Worm (Caenorhabditis elegans) whole organism, L1 larva: Measurements from ENCODE around the gene C06C3.4.
A peak's percentile ranks its signal among the peaks of the same experiment; 100 is the strongest.

Source experiments
- C04F5.9 ChIP-seq: sonication (generic microtip); optimal IDR thresholded peaks from 2 replicates; lab custom pipeline; 2016; ENCODE audit warnings: missing genetic modification characterization, missing compliant biosample characterization
- C34B4.2 ChIP-seq: sonication (generic microtip); optimal IDR thresholded peaks from 2 replicates; lab custom pipeline; 2017; ENCODE audit warnings: mild to moderate bottlenecking, missing genetic modification characterization, missing compliant biosample characterization
- F16B12.6 ChIP-seq: fragments of 150-350 bp; optimal IDR thresholded peaks from 2 replicates; lab custom pipeline; 2014; ENCODE audit warnings: missing biosample characterization, missing genetic modification characterization
- aha-1 ChIP-seq: fragments of 150-350 bp; optimal IDR thresholded peaks from 2 replicates; lab custom pipeline; 2014; ENCODE audit warnings: missing biosample characterization, missing genetic modification characterization
- aly-2 ChIP-seq: fragments of 150-350 bp; optimal IDR thresholded peaks from 2 replicates; lab custom pipeline; 2014; ENCODE audit warnings: missing biosample characterization, missing genetic modification characterization
- ama-1 ChIP-seq: fragments of 150-350 bp; optimal IDR thresholded peaks from 2 replicates; lab custom pipeline; 2014
- blmp-1 ChIP-seq: fragments of 150-350 bp; optimal IDR thresholded peaks from 2 replicates; lab custom pipeline; 2014; ENCODE audit warnings: missing biosample characterization, missing genetic modification characterization
- ceh-63 ChIP-seq: fragments of 200-800 bp; sonication (Bioruptor generic); optimal IDR thresholded peaks from 2 replicates; lab custom pipeline; 2018; ENCODE audit warnings: mild to moderate bottlenecking, missing genetic modification characterization, missing compliant biosample characterization
- ceh-8 ChIP-seq: fragments of 200-800 bp; sonication (Bioruptor generic); optimal IDR thresholded peaks from 2 replicates; lab custom pipeline; 2018; ENCODE audit warnings: mild to moderate bottlenecking, missing genetic modification characterization, moderate library complexity, missing compliant biosample characterization
- ceh-82 ChIP-seq, 3 experiments: fragments of 150-350 bp in 1 of 3; sonication (generic microtip) in 2 of 3; optimal IDR thresholded peaks; 2 replicates each; lab custom pipeline; 2014 to 2017; ENCODE audit warnings: missing biosample characterization in 3 of 3, missing genetic modification characterization in 3 of 3
- dpl-1 ChIP-seq, 3 experiments: fragments of 150-350 bp in 2 of 3; sonication (generic microtip) in 1 of 3; optimal IDR thresholded peaks; 2 replicates each; lab custom pipeline; 2014 to 2017; ENCODE audit warnings: missing biosample characterization in 3 of 3, missing genetic modification characterization in 3 of 3, missing genetic modification reagents in 3 of 3
- efl-1 ChIP-seq, 4 experiments: fragments of 150-350 bp; optimal IDR thresholded peaks in 3 of 4; peaks in 1 of 4; 1 replicate in 1 of 4; 2 replicates in 3 of 4; lab custom pipeline; 2014; ENCODE audit warnings: missing biosample characterization in 2 of 4, missing genetic modification characterization in 2 of 4, missing genetic modification reagents in 2 of 4
- egl-13 ChIP-seq: sonication (generic microtip); optimal IDR thresholded peaks from 2 replicates; lab custom pipeline; 2016; ENCODE audit warnings: missing genotype, missing genetic modification reagents, missing genetic modification characterization, missing compliant biosample characterization
- elt-3 ChIP-seq, 6 experiments: fragments of 150-350 bp in 1 of 6; sonication (generic microtip); optimal IDR thresholded peaks; 2 replicates each; lab custom pipeline; 2017 to 2018; ENCODE audit warnings: missing biosample characterization in 6 of 6, missing genetic modification characterization in 6 of 6, inconsistent platforms in 1 of 6
- ets-5 ChIP-seq: fragments of 200-800 bp; sonication (Bioruptor generic); IDR thresholded peaks from 2 replicates; pipeline ENCODE4 v1.3.6; 2022; ENCODE audit warnings: missing genetic modification characterization, missing compliant biosample characterization
- grh-1 ChIP-seq: fragments of 200-800 bp; sonication (Bioruptor generic); IDR thresholded peaks from 2 replicates; pipeline ENCODE4 v1.3.6; 2022; ENCODE audit warnings: missing genetic modification reagents, missing genetic modification characterization, missing compliant biosample characterization
- hlh-17 ChIP-seq: fragments of 200-800 bp; sonication (Bioruptor generic); optimal IDR thresholded peaks from 2 replicates; lab custom pipeline; 2018; ENCODE audit warnings: missing genetic modification characterization, mild to moderate bottlenecking, missing compliant biosample characterization, moderate library complexity, borderline replicate concordance
- hlh-4 ChIP-seq: sonication (generic microtip); optimal IDR thresholded peaks from 2 replicates; lab custom pipeline; 2016; ENCODE audit warnings: mild to moderate bottlenecking, missing genetic modification characterization, missing compliant biosample characterization
- hpl-2 ChIP-seq: fragments of 150-350 bp; optimal IDR thresholded peaks from 2 replicates; lab custom pipeline; 2014; ENCODE audit warnings: missing biosample characterization, missing genetic modification reagents, missing genetic modification characterization
- isw-1 ChIP-seq: fragments of 200-800 bp; sonication (Bioruptor generic); IDR thresholded peaks from 2 replicates; pipeline ENCODE4 v1.3.6; 2022; ENCODE audit warnings: missing genetic modification characterization, missing compliant biosample characterization
- lin-13 ChIP-seq: fragments of 150-350 bp; optimal IDR thresholded peaks from 2 replicates; lab custom pipeline; 2014; ENCODE audit warnings: missing biosample characterization, missing genetic modification reagents, missing genetic modification characterization
- lin-14 ChIP-seq: fragments of 200-800 bp; sonication (Bioruptor generic); optimal IDR thresholded peaks from 2 replicates; lab custom pipeline; 2018; ENCODE audit warnings: mild to moderate bottlenecking, missing genetic modification characterization, moderate library complexity, missing compliant biosample characterization
- lin-35 ChIP-seq, 2 experiments: fragments of 150-350 bp; optimal IDR thresholded peaks; 2 replicates each; lab custom pipeline; 2014; ENCODE audit warnings: missing biosample characterization in 2 of 2, missing genetic modification characterization in 2 of 2, missing genetic modification reagents in 2 of 2
- lin-39 ChIP-seq: fragments of 150-350 bp; optimal IDR thresholded peaks from 2 replicates; lab custom pipeline; 2014; ENCODE audit warnings: missing biosample characterization, missing genetic modification reagents, missing genetic modification characterization
- lir-3 ChIP-seq: sonication (generic microtip); optimal IDR thresholded peaks from 2 replicates; lab custom pipeline; 2016; ENCODE audit warnings: mild to moderate bottlenecking, missing genetic modification characterization, moderate library complexity, missing compliant biosample characterization; ENCODE audit not compliant: poor library complexity
- lsy-2 ChIP-seq, 2 experiments: fragments of 150-350 bp; optimal IDR thresholded peaks; 2 replicates each; lab custom pipeline; 2014; ENCODE audit warnings: missing biosample characterization in 2 of 2, missing genetic modification characterization in 2 of 2
- mdl-1 ChIP-seq, 2 experiments: fragments of 150-350 bp; optimal IDR thresholded peaks; 2 replicates each; lab custom pipeline; 2014 to 2017; ENCODE audit warnings: missing biosample characterization in 2 of 2, missing genetic modification characterization in 2 of 2, inconsistent platforms in 1 of 2
- mep-1 ChIP-seq: fragments of 150-350 bp; optimal IDR thresholded peaks from 2 replicates; lab custom pipeline; 2014; ENCODE audit warnings: missing biosample characterization, missing genetic modification characterization
- nhr-11 ChIP-seq: fragments of 150-350 bp; optimal IDR thresholded peaks from 2 replicates; lab custom pipeline; 2014; ENCODE audit warnings: missing biosample characterization, missing genetic modification characterization
- nhr-19 ChIP-seq: fragments of 200-800 bp; sonication (Bioruptor generic); conservative IDR thresholded peaks from 2 replicates; pipeline ENCODE4 v1.3.6; 2022; ENCODE audit warnings: missing genetic modification characterization, missing compliant biosample characterization
- nhr-20 ChIP-seq: sonication (generic microtip); optimal IDR thresholded peaks from 2 replicates; lab custom pipeline; 2016; ENCODE audit warnings: mild to moderate bottlenecking, missing genetic modification characterization, missing compliant biosample characterization
- nhr-47 ChIP-seq: sonication (generic microtip); optimal IDR thresholded peaks from 2 replicates; lab custom pipeline; 2016; ENCODE audit warnings: mild to moderate bottlenecking, missing genetic modification characterization, moderate library complexity, missing compliant biosample characterization
- nhr-71 ChIP-seq: sonication (generic microtip); optimal IDR thresholded peaks from 2 replicates; lab custom pipeline; 2016; ENCODE audit warnings: mild to moderate bottlenecking, missing genetic modification characterization, moderate library complexity, missing compliant biosample characterization
- nhr-77 ChIP-seq: fragments of 150-350 bp; optimal IDR thresholded peaks from 2 replicates; lab custom pipeline; 2014; ENCODE audit warnings: missing biosample characterization, missing genetic modification characterization
- nhr-84 ChIP-seq: sonication (generic microtip); optimal IDR thresholded peaks from 2 replicates; lab custom pipeline; 2017; ENCODE audit warnings: missing biosample characterization, missing genetic modification characterization
- nhr-90 ChIP-seq: sonication (generic microtip); optimal IDR thresholded peaks from 2 replicates; lab custom pipeline; 2016; ENCODE audit warnings: mild to moderate bottlenecking, missing genetic modification characterization, missing compliant biosample characterization; ENCODE audit not compliant: poor library complexity
- rnt-1 ChIP-seq: sonication (generic microtip); optimal IDR thresholded peaks from 2 replicates; lab custom pipeline; 2016; ENCODE audit warnings: mild to moderate bottlenecking, missing genetic modification characterization, moderate library complexity, missing compliant biosample characterization
- skn-1 ChIP-seq: fragments of 150-350 bp; optimal IDR thresholded peaks from 2 replicates; lab custom pipeline; 2014; ENCODE audit warnings: missing biosample characterization, missing genetic modification characterization
- snpc-4 ChIP-seq: fragments of 150-350 bp; optimal IDR thresholded peaks from 2 replicates; lab custom pipeline; 2014; ENCODE audit warnings: missing biosample characterization, missing genetic modification characterization
- sptf-1 ChIP-seq: fragments of 150-350 bp; optimal IDR thresholded peaks from 2 replicates; lab custom pipeline; 2014; ENCODE audit warnings: missing biosample characterization, missing genetic modification characterization
- sup-37 ChIP-seq: fragments of 200-800 bp; sonication (Bioruptor generic); optimal IDR thresholded peaks from 2 replicates; lab custom pipeline; 2018; ENCODE audit warnings: mild to moderate bottlenecking, missing genetic modification characterization, missing compliant biosample characterization
- swsn-7 ChIP-seq: sonication (generic microtip); optimal IDR thresholded peaks from 2 replicates; lab custom pipeline; 2016; ENCODE audit warnings: missing genetic modification characterization, missing compliant biosample characterization
- tbx-2 ChIP-seq: sonication (generic microtip); optimal IDR thresholded peaks from 2 replicates; lab custom pipeline; 2016; ENCODE audit warnings: missing genetic modification characterization, missing compliant biosample characterization
- tlp-1 ChIP-seq: fragments of 150-350 bp; optimal IDR thresholded peaks from 2 replicates; lab custom pipeline; 2014; ENCODE audit warnings: missing biosample characterization, missing genetic modification characterization
- unc-130 ChIP-seq: fragments of 150-350 bp; optimal IDR thresholded peaks from 2 replicates; lab custom pipeline; 2017; ENCODE audit warnings: missing biosample characterization, missing genetic modification characterization, inconsistent platforms
- unc-62 ChIP-seq: fragments of 150-350 bp; optimal IDR thresholded peaks from 2 replicates; lab custom pipeline; 2014; ENCODE audit warnings: missing biosample characterization, missing genetic modification reagents, missing genetic modification characterization
- unc-86 ChIP-seq: sonication (generic microtip); optimal IDR thresholded peaks from 2 replicates; lab custom pipeline; 2016; ENCODE audit warnings: missing genetic modification characterization, missing compliant biosample characterization
- xbp-1 ChIP-seq: sonication (generic microtip); optimal IDR thresholded peaks from 2 replicates; lab custom pipeline; 2016; ENCODE audit warnings: missing genetic modification characterization, missing compliant biosample characterization
- zag-1 ChIP-seq: fragments of 150-350 bp; optimal IDR thresholded peaks from 2 replicates; lab custom pipeline; 2014; ENCODE audit warnings: missing biosample characterization, missing genetic modification characterization
- ztf-4 ChIP-seq: fragments of 150-350 bp; optimal IDR thresholded peaks from 2 replicates; lab custom pipeline; 2014; ENCODE audit warnings: missing biosample characterization, missing genetic modification characterization

The C06C3.4 gene

ce11 chrII:9416381-9417276, 43.5 kb downstream of the C06C3.4 start, which contains the start of the genes gss-1 and chch-3:
Gene gss-1, minus strand, starts transcription at chrII:9416431.
Gene chch-3, plus strand, starts transcription at chrII:9417013.
- TF ChIP-seq tbx-2 (tag; lab: Kevin White, UChicago) (peak; percentile 68), rnt-1 (tag; lab: Kevin White, UChicago) (peak; percentile 79), nhr-77 (tag; lab: Kevin White, UChicago) (peak; percentile 7), ztf-4 (tag; lab: Kevin White, UChicago) (no peak), nhr-11 (peak; percentile 61), egl-13 (tag; lab: Kevin White, UChicago) (peak; percentile 33), C34B4.2 (tag; lab: Kevin White, UChicago) (no peak), unc-62 (GFP tag; lab: Kevin White, UChicago) (no peak), swsn-7 (peak; percentile 66), nhr-84 (no peak), lin-13 (peak; percentile 42), efl-1 (optimal IDR thresholded peaks at IDR 0.05; lab: Kevin White, UChicago) (peak; percentile 68 to 77), efl-1 (GFP tag; optimal IDR thresholded peaks at IDR 0.05 in 1 of 2; lab: Kevin White, UChicago) (peak; percentile 70 to 96), xbp-1 (tag; lab: Kevin White, UChicago) (peak; percentile 65), blmp-1 (tag; lab: Kevin White, UChicago) (peak; percentile 45), snpc-4 (peak; percentile 46), hpl-2 (GFP tag; lab: Kevin White, UChicago) (no peak), nhr-90 (tag; lab: Kevin White, UChicago) (peak; percentile 28), nhr-19 (GFP tag; lab: Robert Waterston, UW) (peak; percentile 77), hlh-4 (tag; lab: Kevin White, UChicago) (no peak), isw-1 (GFP tag; lab: Robert Waterston, UW) (peak; percentile 63), mep-1 (tag; lab: Kevin White, UChicago) (peak; percentile 78), grh-1 (GFP tag; lab: Robert Waterston, UW) (peak; percentile 49; the same call in 1 of the 2 replicates), nhr-71 (tag; lab: Kevin White, UChicago) (peak; percentile 80), ceh-8 (GFP tag; lab: Kevin White, UChicago) (peak; percentile 24), lin-39 (tag; lab: Kevin White, UChicago) (peak; percentile 49), skn-1 (tag; lab: Kevin White, UChicago) (peak; percentile 68), lir-3 (no peak), aly-2 (tag; lab: Kevin White, UChicago) (peak; percentile 22), F16B12.6 (tag; lab: Kevin White, UChicago) (peak; percentile 58), hlh-17 (no peak), lin-14 (GFP tag; lab: Kevin White, UChicago) (peak; percentile 81), zag-1 (tag; lab: Kevin White, UChicago) (no peak), aha-1 (tag; lab: Kevin White, UChicago) (no peak), sptf-1 (tag; lab: Kevin White, UChicago) (no peak), nhr-20 (peak; percentile 80), tlp-1 (tag; lab: Kevin White, UChicago) (no peak), unc-86 (tag; lab: Kevin White, UChicago) (peak; percentile 21), sup-37 (GFP tag; lab: Kevin White, UChicago) (no peak), nhr-47 (peak; percentile 74), elt-3 (tag; optimal IDR thresholded peaks at IDR 0.05; lab: Kevin White, UChicago) (no peak), ceh-63 (no peak), lsy-2 (tag; optimal IDR thresholded peaks at IDR 0.05; lab: Kevin White, UChicago) (peak; percentile 71 to 84), mdl-1 (tag; optimal IDR thresholded peaks at IDR 0.05; lab: Kevin White, UChicago) (peak in 1 of 2 experiments; percentile 63), unc-130 (tag; lab: Kevin White, UChicago) (peak; percentile 39), ama-1 (lab: Kevin White, UChicago) (no peak), dpl-1 (GFP tag; optimal IDR thresholded peaks at IDR 0.05; lab: Kevin White, UChicago) (peak; percentile 44 to 77 (median 75)), ets-5 (GFP tag; lab: Robert Waterston, UW) (no peak), C04F5.9 (peak; percentile 24), lin-35 (GFP tag; optimal IDR thresholded peaks at IDR 0.05; lab: Kevin White, UChicago) (peak; percentile 75 to 81), ceh-82 (tag; optimal IDR thresholded peaks at IDR 0.05; lab: Kevin White, UChicago) (peak; percentile 55 to 67 (median 67))
